Fruit fly (Drosophila melanogaster) whole organism, embryonic: Measurements from ENCODE around the gene sol.

Source experiments
- CG10147 ChIP-seq: fragments of 200-800 bp; sonication (Bioruptor generic); optimal IDR thresholded peaks from 2 replicates; lab custom pipeline; 2019; ENCODE audit warnings: missing biosample characterization, mild to moderate bottlenecking, missing genetic modification characterization, moderate library complexity
- CG10462 ChIP-seq: fragments of 200-800 bp; sonication (Bioruptor generic); optimal IDR thresholded peaks from 2 replicates; lab custom pipeline; 2016; ENCODE audit warnings: missing biosample characterization, missing genetic modification characterization
- CG11085 ChIP-seq: fragments of 200-800 bp; sonication (Bioruptor generic); IDR thresholded peaks from 2 replicates; pipeline ENCODE4 v1.3.6; 2022; ENCODE audit warnings: missing biosample characterization, missing genetic modification characterization
- CG13123 ChIP-seq: fragments of 200-800 bp; sonication (Bioruptor generic); optimal IDR thresholded peaks from 2 replicates; lab custom pipeline; 2016; ENCODE audit warnings: missing biosample characterization, missing genetic modification characterization
- CG13894 ChIP-seq: fragments of 200-800 bp; sonication (Bioruptor generic); optimal IDR thresholded peaks from 3 replicates; lab custom pipeline; 2018; ENCODE audit warnings: missing biosample characterization, mild to moderate bottlenecking, missing genetic modification characterization, moderate library complexity
- CG14050 ChIP-seq: fragments of 200-800 bp; sonication (Bioruptor generic); IDR thresholded peaks from 3 replicates; pipeline ENCODE4 v1.3.6; 2022; ENCODE audit warnings: missing biosample characterization, missing genetic modification characterization
- CG14667 ChIP-seq: fragments of 200-800 bp; sonication (Bioruptor generic); IDR thresholded peaks from 2 replicates; pipeline ENCODE4 v1.3.6; 2022; ENCODE audit warnings: missing biosample characterization, missing genetic modification characterization
- CG15011 ChIP-seq: fragments of 200-800 bp; sonication (Bioruptor generic); optimal IDR thresholded peaks from 3 replicates; lab custom pipeline; 2018; ENCODE audit warnings: missing biosample characterization, mild to moderate bottlenecking, missing genetic modification characterization
- CG16779 ChIP-seq: fragments of 200-800 bp; sonication (Bioruptor generic); IDR thresholded peaks from 2 replicates; pipeline ENCODE4 v1.3.6; 2022; ENCODE audit warnings: missing biosample characterization, missing genetic modification characterization
- CG2120 ChIP-seq: fragments of 200-800 bp; sonication (Bioruptor generic); optimal IDR thresholded peaks from 3 replicates; lab custom pipeline; 2016; ENCODE audit warnings: missing biosample characterization, missing genetic modification characterization
- CG2712 ChIP-seq: fragments of 200-800 bp; optimal IDR thresholded peaks from 3 replicates; lab custom pipeline; 2019; ENCODE audit warnings: missing biosample characterization, mild to moderate bottlenecking, missing genetic modification characterization, moderate library complexity
- CG3163 ChIP-seq: fragments of 200-800 bp; sonication (Bioruptor generic); optimal IDR thresholded peaks from 3 replicates; lab custom pipeline; 2016; ENCODE audit warnings: missing biosample characterization, missing genetic modification characterization
- CG3281 ChIP-seq: fragments of 200-800 bp; sonication (Bioruptor generic); optimal IDR thresholded peaks from 3 replicates; lab custom pipeline; 2017; ENCODE audit warnings: missing biosample characterization, mild to moderate bottlenecking, missing genetic modification characterization
- CG34376 ChIP-seq: fragments of 200-800 bp; sonication (Bioruptor generic); optimal IDR thresholded peaks from 2 replicates; lab custom pipeline; 2018; ENCODE audit warnings: missing biosample characterization, mild to moderate bottlenecking, missing genetic modification characterization
- CG4707 ChIP-seq: fragments of 200-800 bp; sonication (Bioruptor generic); optimal IDR thresholded peaks from 2 replicates; lab custom pipeline; 2018; ENCODE audit warnings: missing biosample characterization, mild to moderate bottlenecking, missing genetic modification characterization, moderate library complexity
- CG4854 ChIP-seq: fragments of 200-800 bp; sonication (Bioruptor generic); optimal IDR thresholded peaks from 2 replicates; lab custom pipeline; 2016; ENCODE audit warnings: missing biosample characterization, missing genetic modification characterization, inconsistent platforms
- CG8281 ChIP-seq: fragments of 200-800 bp; sonication (Bioruptor generic); optimal IDR thresholded peaks from 2 replicates; lab custom pipeline; 2018; ENCODE audit warnings: missing biosample characterization, mild to moderate bottlenecking, missing genetic modification characterization, moderate library complexity
- CG8359 ChIP-seq: fragments of 200-800 bp; sonication (Bioruptor generic); optimal IDR thresholded peaks from 2 replicates; lab custom pipeline; 2017; ENCODE audit warnings: missing biosample characterization, mild to moderate bottlenecking, missing genetic modification characterization, borderline replicate concordance
- CG9215 ChIP-seq: fragments of 200-800 bp; sonication (Bioruptor generic); IDR thresholded peaks from 2 replicates; pipeline ENCODE4 v1.3.6; 2022; ENCODE audit warnings: missing biosample characterization, missing genetic modification characterization
- CG9727 ChIP-seq: fragments of 200-800 bp; sonication (Bioruptor generic); optimal IDR thresholded peaks from 3 replicates; lab custom pipeline; 2017; ENCODE audit warnings: missing biosample characterization, mild to moderate bottlenecking, missing genetic modification characterization
- D19B ChIP-seq: fragments of 200-800 bp; sonication (Bioruptor generic); optimal IDR thresholded peaks from 2 replicates; lab custom pipeline; 2017; ENCODE audit warnings: missing biosample characterization, mild to moderate bottlenecking, missing genetic modification characterization
- Deaf1 ChIP-seq: fragments of 200-800 bp; optimal IDR thresholded peaks from 3 replicates; lab custom pipeline; 2019; ENCODE audit warnings: missing biosample characterization, mild to moderate bottlenecking, missing genetic modification characterization, moderate library complexity
- Dfd ChIP-seq, 2 experiments: fragments of >200 bp; optimal IDR thresholded peaks; 2 replicates each; lab custom pipeline; 2017; ENCODE audit warnings: missing biosample characterization in 2 of 2, missing genetic modification characterization in 2 of 2
- E2f1 ChIP-seq: fragments of 200-800 bp; sonication (Bioruptor generic); IDR thresholded peaks from 2 replicates; pipeline ENCODE4 v1.3.6; 2022; ENCODE audit warnings: missing biosample characterization, missing genetic modification characterization
- Ets65A ChIP-seq: fragments of 200-800 bp; sonication (Bioruptor generic); peaks from one replicate; lab custom pipeline; 2016; ENCODE audit warnings: missing biosample characterization, missing genetic modification characterization
- Fer3 ChIP-seq: fragments of 200-800 bp; sonication (Bioruptor generic); optimal IDR thresholded peaks from 2 replicates; lab custom pipeline; 2018; ENCODE audit warnings: missing biosample characterization, mild to moderate bottlenecking, missing genetic modification characterization, moderate library complexity
- HLHmδ ChIP-seq: fragments of 200-800 bp; sonication (Bioruptor generic); optimal IDR thresholded peaks from 2 replicates; lab custom pipeline; 2018; ENCODE audit warnings: missing biosample characterization, mild to moderate bottlenecking, missing genetic modification characterization, moderate library complexity
- Hmr ChIP-seq: fragments of 200-800 bp; sonication (Bioruptor generic); optimal IDR thresholded peaks from 3 replicates; lab custom pipeline; 2017; ENCODE audit warnings: mild to moderate bottlenecking, missing biosample characterization, missing genetic modification reagents, missing genetic modification characterization
- Jarid2 ChIP-seq: fragments of 200-800 bp; sonication (Bioruptor generic); optimal IDR thresholded peaks from 3 replicates; lab custom pipeline; 2017; ENCODE audit warnings: mild to moderate bottlenecking, missing biosample characterization, missing genetic modification reagents, missing genetic modification characterization
- Ptx1 ChIP-seq: fragments of 200-800 bp; sonication (Bioruptor generic); IDR thresholded peaks from 2 replicates; pipeline ENCODE4 v1.3.6; 2022; ENCODE audit warnings: missing biosample characterization, missing genetic modification characterization
- Ssrp ChIP-seq: fragments of 200-800 bp; sonication (Bioruptor generic); optimal IDR thresholded peaks from 2 replicates; lab custom pipeline; 2018; ENCODE audit warnings: missing biosample characterization, mild to moderate bottlenecking, missing genetic modification characterization, moderate library complexity
- ac ChIP-seq: fragments of 200-800 bp; sonication (Bioruptor generic); optimal IDR thresholded peaks from 3 replicates; lab custom pipeline; 2017; ENCODE audit warnings: missing biosample characterization, mild to moderate bottlenecking, missing genetic modification characterization
- btn ChIP-seq: fragments of 200-800 bp; sonication (Bioruptor generic); optimal IDR thresholded peaks from 2 replicates; lab custom pipeline; 2016; ENCODE audit warnings: missing biosample characterization, missing genetic modification characterization
- chn ChIP-seq: fragments of 200-800 bp; sonication (Bioruptor generic); optimal IDR thresholded peaks from 2 replicates; lab custom pipeline; 2016; ENCODE audit warnings: missing biosample characterization, missing genetic modification characterization
- dmrt11E ChIP-seq: fragments of 200-800 bp; sonication (Bioruptor generic); optimal IDR thresholded peaks from 3 replicates; lab custom pipeline; 2018; ENCODE audit warnings: missing biosample characterization, mild to moderate bottlenecking, missing genetic modification characterization, moderate library complexity
- dmrt99B ChIP-seq: fragments of 200-800 bp; sonication (Bioruptor generic); optimal IDR thresholded peaks from 2 replicates; lab custom pipeline; 2018; ENCODE audit warnings: missing biosample characterization, mild to moderate bottlenecking, missing genetic modification characterization, moderate library complexity
- fd3F ChIP-seq: fragments of 200-800 bp; sonication (Bioruptor generic); optimal IDR thresholded peaks from 2 replicates; lab custom pipeline; 2018; ENCODE audit warnings: missing biosample characterization, mild to moderate bottlenecking, missing genetic modification characterization, moderate library complexity
- hbn ChIP-seq: fragments of 200-800 bp; sonication (Bioruptor generic); IDR thresholded peaks from 2 replicates; pipeline ENCODE4 v1.3.6; 2022; ENCODE audit warnings: missing biosample characterization, missing genetic modification characterization; ENCODE audit not compliant: partially characterized antibody
- mld ChIP-seq: fragments of 200-800 bp; sonication (Bioruptor generic); IDR thresholded peaks from 3 replicates; pipeline ENCODE4 v1.3.6; 2022; ENCODE audit warnings: missing biosample characterization, missing genetic modification characterization; ENCODE audit not compliant: partially characterized antibody
- odd ChIP-seq: fragments of 200-800 bp; sonication (Bioruptor generic); optimal IDR thresholded peaks from 2 replicates; lab custom pipeline; 2017; ENCODE audit warnings: missing biosample characterization, mild to moderate bottlenecking, missing genetic modification characterization
- onecut ChIP-seq: fragments of 200-800 bp; sonication (Bioruptor generic); IDR thresholded peaks from 2 replicates; pipeline ENCODE4 v1.3.6; 2022; ENCODE audit warnings: missing biosample characterization, missing genetic modification characterization
- sc ChIP-seq, 3 experiments: fragments of >200 bp in 2 of 3; fragments of 200-800 bp in 1 of 3; sonication (Bioruptor generic) in 1 of 3; optimal IDR thresholded peaks; 2 replicates in 2 of 3; 3 replicates in 1 of 3; lab custom pipeline; 2017; ENCODE audit warnings: mild to moderate bottlenecking in 1 of 3, missing biosample characterization in 1 of 3, missing genetic modification characterization in 1 of 3, missing genetic modification reagents in 1 of 3
- seq ChIP-seq: fragments of 200-800 bp; sonication (Bioruptor generic); IDR thresholded peaks from 2 replicates; pipeline ENCODE4 v1.3.6; 2022; ENCODE audit warnings: missing biosample characterization, missing genetic modification characterization
- sim ChIP-seq: fragments of 200-800 bp; sonication (Bioruptor generic); IDR thresholded peaks from 2 replicates; pipeline ENCODE4 v1.3.6; 2022; ENCODE audit warnings: missing biosample characterization, missing genetic modification characterization
- tio ChIP-seq: fragments of 200-800 bp; sonication (Bioruptor generic); optimal IDR thresholded peaks from 2 replicates; lab custom pipeline; 2017; ENCODE audit warnings: missing biosample characterization, missing genetic modification characterization, inconsistent platforms
- trem ChIP-seq: fragments of 200-800 bp; optimal IDR thresholded peaks from 3 replicates; lab custom pipeline; 2019; ENCODE audit warnings: missing biosample characterization, mild to moderate bottlenecking, missing genetic modification characterization, moderate library complexity
- ttk ChIP-seq: fragments of 200-800 bp; sonication (Bioruptor generic); IDR thresholded peaks from 2 replicates; pipeline ENCODE4 v2.1.2; 2022; ENCODE audit warnings: missing biosample characterization, missing genetic modification characterization
- usp ChIP-seq: fragments of >200 bp; optimal IDR thresholded peaks from 2 replicates; lab custom pipeline; 2017; ENCODE audit warnings: missing biosample characterization, missing genetic modification characterization
- vvl ChIP-seq: fragments of 200-800 bp; sonication (Bioruptor generic); IDR thresholded peaks from 2 replicates; pipeline ENCODE4 v1.3.6; 2022; ENCODE audit warnings: missing biosample characterization, missing genetic modification characterization
- yki ChIP-seq: fragments of >200 bp; optimal IDR thresholded peaks from 3 replicates; lab custom pipeline; 2018

Gene sol

dm6 chrX:21319202-21319772 is 30.8 kb upstream of the sol start, which contains the start of the genes SLIRP1 and anox (continued):
- TF ChIP-seq CG4707 (GFP tag; lab: Kevin White, UChicago) (peak; percentile 52), usp (GFP tag; lab: Kevin White, UChicago) (no peak), Jarid2 (GFP tag; lab: Kevin White, UChicago) (peak; percentile 44), CG34376 (GFP tag; lab: Kevin White, UChicago) (peak; percentile 77), CG13123 (peak; percentile 35), Fer3 (tag; lab: Kevin White, UChicago) (peak; percentile 85), dmrt99B (tag; lab: Kevin White, UChicago) (peak; percentile 90), CG8281 (tag; lab: Kevin White, UChicago) (peak; percentile 69), hbn (GFP tag; lab: Robert Waterston, UW) (no peak), CG9215 (GFP tag; lab: Robert Waterston, UW) (peak; percentile 77), CG11085 (0 out of 2 replicates have a peak, but pooled peaks have one; percentile 47), trem (tag; lab: Kevin White, UChicago) (peak; percentile 87), chn (GFP tag; lab: Kevin White, UChicago) (peak; percentile 59), Hmr (peak; percentile 90), CG16779 (GFP tag; lab: Robert Waterston, UW) (no peak), Ssrp (tag; lab: Kevin White, UChicago) (peak; percentile 91), E2f1 (GFP tag; lab: Robert Waterston, UW) (peak; percentile 85), CG2712 (tag; lab: Kevin White, UChicago) (peak; percentile 92), CG8359 (peak; percentile 66), sim (no peak), D19B (GFP tag; lab: Kevin White, UChicago) (peak; percentile 81), Dfd (GFP tag; optimal IDR thresholded peaks at IDR 0.05; lab: Kevin White, UChicago) (no peak), CG10462 (GFP tag; lab: Kevin White, UChicago) (peak; percentile 70), onecut (GFP tag; lab: Robert Waterston, UW) (peak; percentile 60), CG14050 (GFP tag; lab: Robert Waterston, UW) (peak; percentile 60; the same call in 2 of the 3 replicates), CG4854 (GFP tag; lab: Kevin White, UChicago) (peak; percentile 63), CG14667 (GFP tag; lab: Robert Waterston, UW) (peak; percentile 60), CG13894 (peak; percentile 77), mld (GFP tag; lab: Robert Waterston, UW) (no peak), seq (GFP tag; lab: Robert Waterston, UW) (peak; percentile 74), ttk (GFP tag; lab: Robert Waterston, UW) (peak; percentile 56; the same call in 1 of the 2 replicates), HLHmδ (GFP tag; lab: Kevin White, UChicago) (no peak), CG15011 (GFP tag; lab: Kevin White, UChicago) (peak; percentile 82), dmrt11E (tag; lab: Kevin White, UChicago) (peak; percentile 92), fd3F (GFP tag; lab: Kevin White, UChicago) (peak; percentile 78), Ptx1 (GFP tag; lab: Robert Waterston, UW) (peak; percentile 88), sc (optimal IDR thresholded peaks at IDR 0.05; lab: Kevin White, UChicago) (no peak), sc (GFP tag; optimal IDR thresholded peaks at IDR 0.05; lab: Kevin White, UChicago) (peak; percentile 72), CG9727 (GFP tag; lab: Kevin White, UChicago) (peak; percentile 92), yki (lab: Kevin White, UChicago) (no peak), vvl (GFP tag; lab: Robert Waterston, UW) (peak; percentile 80), CG10147 (peak; percentile 92), CG3163 (GFP tag; lab: Kevin White, UChicago) (peak; percentile 39), CG3281 (peak; percentile 88), btn (peak; percentile 18), ac (GFP tag; lab: Kevin White, UChicago) (peak; percentile 20), Ets65A (peak; percentile 68), CG2120 (GFP tag; lab: Kevin White, UChicago) (peak; percentile 92), tio (GFP tag; lab: Kevin White, UChicago) (no peak), Deaf1 (tag; lab: Kevin White, UChicago) (peak; percentile 74), odd (peak; percentile 83)
